Fruit fly (Drosophila melanogaster) whole organism: ENCODE data around the gene Rbp6.

Experiments
- psq ChIP-seq: fragments of >200 bp; optimal IDR thresholded peaks from 2 replicates; lab custom pipeline; 2017
- usp ChIP-seq: fragments of >200 bp; optimal IDR thresholded peaks from 2 replicates; lab custom pipeline; 2017; ENCODE audit warnings: missing biosample characterization, missing genetic modification characterization, mixed read lengths

DNA sequence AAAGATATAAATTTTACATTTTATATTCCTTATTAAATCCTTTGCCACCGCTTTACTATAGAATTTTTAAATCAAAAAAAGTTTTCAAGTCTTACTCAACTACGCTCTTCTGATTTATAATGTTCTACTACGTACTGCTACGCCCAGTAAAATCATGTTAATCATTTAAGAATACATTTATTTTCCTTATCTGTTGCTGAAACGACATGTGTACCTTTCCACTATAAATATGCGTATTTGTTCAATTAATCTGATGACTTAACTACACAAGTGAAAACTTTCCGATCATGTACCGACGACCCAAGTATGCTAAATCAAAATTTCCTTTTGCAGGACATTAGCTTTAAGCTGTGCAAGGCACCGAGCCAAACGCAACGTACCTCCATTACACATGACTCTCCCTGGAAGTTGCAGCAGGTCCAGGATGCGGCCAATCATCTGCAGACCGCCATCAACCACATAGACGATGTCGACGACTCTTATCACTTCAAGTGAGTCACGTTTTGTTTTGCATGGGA is 185.6 kb downstream of the Rbp6 start:
- TF ChIP-seq usp (GFP tag; lab: Kevin White, UChicago) (no peak), psq (lab: Kevin White, UChicago) (no peak)
